Worm (Caenorhabditis elegans) whole organism, L1 larva: Measurements from ENCODE around the gene K12B6.4.

ENCODE experiments used
- C16A3.4 ChIP-seq: fragments of 150-350 bp; optimal IDR thresholded peaks from 2 replicates; lab custom pipeline; 2014; ENCODE audit warnings: missing biosample characterization, missing genetic modification characterization
- aha-1 ChIP-seq: fragments of 150-350 bp; optimal IDR thresholded peaks from 2 replicates; lab custom pipeline; 2014; ENCODE audit warnings: missing biosample characterization, missing genetic modification characterization
- blmp-1 ChIP-seq: fragments of 150-350 bp; optimal IDR thresholded peaks from 2 replicates; lab custom pipeline; 2014; ENCODE audit warnings: missing biosample characterization, missing genetic modification characterization
- ceh-63 ChIP-seq: fragments of 200-800 bp; sonication (Bioruptor generic); optimal IDR thresholded peaks from 2 replicates; lab custom pipeline; 2018; ENCODE audit warnings: mild to moderate bottlenecking, missing genetic modification characterization, missing compliant biosample characterization
- ceh-8 ChIP-seq: fragments of 200-800 bp; sonication (Bioruptor generic); optimal IDR thresholded peaks from 2 replicates; lab custom pipeline; 2018; ENCODE audit warnings: mild to moderate bottlenecking, missing genetic modification characterization, moderate library complexity, missing compliant biosample characterization
- ceh-82 ChIP-seq, 3 experiments: fragments of 150-350 bp in 1 of 3; sonication (generic microtip) in 2 of 3; optimal IDR thresholded peaks; 2 replicates each; lab custom pipeline; 2014 to 2017; ENCODE audit warnings: missing biosample characterization in 3 of 3, missing genetic modification characterization in 3 of 3
- efl-1 ChIP-seq, 4 experiments: fragments of 150-350 bp; optimal IDR thresholded peaks in 3 of 4; peaks in 1 of 4; 1 replicate in 1 of 4; 2 replicates in 3 of 4; lab custom pipeline; 2014; ENCODE audit warnings: missing biosample characterization in 2 of 4, missing genetic modification characterization in 2 of 4, missing genetic modification reagents in 2 of 4
- efl-3 ChIP-seq: fragments of 200-800 bp; sonication (Bioruptor generic); optimal IDR thresholded peaks from 2 replicates; lab custom pipeline; 2018; ENCODE audit warnings: mild to moderate bottlenecking, missing genetic modification characterization, missing compliant biosample characterization
- elt-3 ChIP-seq, 6 experiments: fragments of 150-350 bp in 1 of 6; sonication (generic microtip); optimal IDR thresholded peaks; 2 replicates each; lab custom pipeline; 2017 to 2018; ENCODE audit warnings: missing biosample characterization in 6 of 6, missing genetic modification characterization in 6 of 6, inconsistent platforms in 1 of 6
- fkh-8 ChIP-seq: sonication (generic microtip); optimal IDR thresholded peaks from 2 replicates; lab custom pipeline; 2016; ENCODE audit warnings: mild to moderate bottlenecking, missing genetic modification characterization, missing compliant biosample characterization
- grh-1 ChIP-seq: fragments of 200-800 bp; sonication (Bioruptor generic); IDR thresholded peaks from 2 replicates; pipeline ENCODE4 v1.3.6; 2022; ENCODE audit warnings: missing genetic modification reagents, missing genetic modification characterization, missing compliant biosample characterization
- hlh-17 ChIP-seq: fragments of 200-800 bp; sonication (Bioruptor generic); optimal IDR thresholded peaks from 2 replicates; lab custom pipeline; 2018; ENCODE audit warnings: missing genetic modification characterization, mild to moderate bottlenecking, missing compliant biosample characterization, moderate library complexity, borderline replicate concordance
- hlh-4 ChIP-seq: sonication (generic microtip); optimal IDR thresholded peaks from 2 replicates; lab custom pipeline; 2016; ENCODE audit warnings: mild to moderate bottlenecking, missing genetic modification characterization, missing compliant biosample characterization
- irx-1 ChIP-seq: sonication (generic microtip); optimal IDR thresholded peaks from 2 replicates; lab custom pipeline; 2016; ENCODE audit warnings: missing genetic modification characterization, missing compliant biosample characterization
- lin-14 ChIP-seq: fragments of 200-800 bp; sonication (Bioruptor generic); optimal IDR thresholded peaks from 2 replicates; lab custom pipeline; 2018; ENCODE audit warnings: mild to moderate bottlenecking, missing genetic modification characterization, moderate library complexity, missing compliant biosample characterization
- lin-35 ChIP-seq, 2 experiments: fragments of 150-350 bp; optimal IDR thresholded peaks; 2 replicates each; lab custom pipeline; 2014; ENCODE audit warnings: missing biosample characterization in 2 of 2, missing genetic modification characterization in 2 of 2, missing genetic modification reagents in 2 of 2
- lin-39 ChIP-seq: fragments of 150-350 bp; optimal IDR thresholded peaks from 2 replicates; lab custom pipeline; 2014; ENCODE audit warnings: missing biosample characterization, missing genetic modification reagents, missing genetic modification characterization
- lsy-2 ChIP-seq, 2 experiments: fragments of 150-350 bp; optimal IDR thresholded peaks; 2 replicates each; lab custom pipeline; 2014; ENCODE audit warnings: missing biosample characterization in 2 of 2, missing genetic modification characterization in 2 of 2
- mab-9 ChIP-seq: fragments of 200-800 bp; sonication (Bioruptor generic); IDR thresholded peaks from 2 replicates; pipeline ENCODE4 v1.3.6; 2022; ENCODE audit warnings: missing genetic modification reagents, missing genetic modification characterization, missing compliant biosample characterization
- mdl-1 ChIP-seq, 2 experiments: fragments of 150-350 bp; optimal IDR thresholded peaks; 2 replicates each; lab custom pipeline; 2014 to 2017; ENCODE audit warnings: missing biosample characterization in 2 of 2, missing genetic modification characterization in 2 of 2, inconsistent platforms in 1 of 2
- mep-1 ChIP-seq: fragments of 150-350 bp; optimal IDR thresholded peaks from 2 replicates; lab custom pipeline; 2014; ENCODE audit warnings: missing biosample characterization, missing genetic modification characterization
- nhr-19 ChIP-seq: fragments of 200-800 bp; sonication (Bioruptor generic); conservative IDR thresholded peaks from 2 replicates; pipeline ENCODE4 v1.3.6; 2022; ENCODE audit warnings: missing genetic modification characterization, missing compliant biosample characterization
- nhr-20 ChIP-seq: sonication (generic microtip); optimal IDR thresholded peaks from 2 replicates; lab custom pipeline; 2016; ENCODE audit warnings: mild to moderate bottlenecking, missing genetic modification characterization, missing compliant biosample characterization
- nhr-47 ChIP-seq: sonication (generic microtip); optimal IDR thresholded peaks from 2 replicates; lab custom pipeline; 2016; ENCODE audit warnings: mild to moderate bottlenecking, missing genetic modification characterization, moderate library complexity, missing compliant biosample characterization
- nhr-71 ChIP-seq: sonication (generic microtip); optimal IDR thresholded peaks from 2 replicates; lab custom pipeline; 2016; ENCODE audit warnings: mild to moderate bottlenecking, missing genetic modification characterization, moderate library complexity, missing compliant biosample characterization
- nhr-85 ChIP-seq: sonication (generic microtip); peaks from one replicate; lab custom pipeline; 2016; ENCODE audit warnings: missing genetic modification characterization, inconsistent platforms, missing compliant biosample characterization
- nhr-90 ChIP-seq: sonication (generic microtip); optimal IDR thresholded peaks from 2 replicates; lab custom pipeline; 2016; ENCODE audit warnings: mild to moderate bottlenecking, missing genetic modification characterization, missing compliant biosample characterization; ENCODE audit not compliant: poor library complexity
- pax-3 ChIP-seq: fragments of 200-800 bp; sonication (Bioruptor generic); optimal IDR thresholded peaks from 2 replicates; lab custom pipeline; 2018; ENCODE audit warnings: mild to moderate bottlenecking, missing genetic modification characterization, moderate library complexity, missing compliant biosample characterization
- snpc-4 ChIP-seq: fragments of 150-350 bp; optimal IDR thresholded peaks from 2 replicates; lab custom pipeline; 2014; ENCODE audit warnings: missing biosample characterization, missing genetic modification characterization
- snu-23 ChIP-seq: sonication (generic microtip); optimal IDR thresholded peaks from 2 replicates; lab custom pipeline; 2016; ENCODE audit warnings: missing genetic modification characterization, missing compliant biosample characterization
- sox-4 ChIP-seq: sonication (generic microtip); optimal IDR thresholded peaks from 2 replicates; lab custom pipeline; 2016; ENCODE audit warnings: missing genetic modification characterization, missing compliant biosample characterization
- sptf-1 ChIP-seq: fragments of 150-350 bp; optimal IDR thresholded peaks from 2 replicates; lab custom pipeline; 2014; ENCODE audit warnings: missing biosample characterization, missing genetic modification characterization
- sup-37 ChIP-seq: fragments of 200-800 bp; sonication (Bioruptor generic); optimal IDR thresholded peaks from 2 replicates; lab custom pipeline; 2018; ENCODE audit warnings: mild to moderate bottlenecking, missing genetic modification characterization, missing compliant biosample characterization
- tbx-2 ChIP-seq: sonication (generic microtip); optimal IDR thresholded peaks from 2 replicates; lab custom pipeline; 2016; ENCODE audit warnings: missing genetic modification characterization, missing compliant biosample characterization
- unc-30 ChIP-seq: sonication (generic microtip); optimal IDR thresholded peaks from 2 replicates; lab custom pipeline; 2017; ENCODE audit warnings: missing biosample characterization, missing genetic modification characterization
- unc-98 ChIP-seq: fragments of 200-800 bp; sonication (Bioruptor generic); IDR thresholded peaks from 2 replicates; pipeline ENCODE4 v1.3.6; 2022; ENCODE audit warnings: missing genetic modification characterization, missing compliant biosample characterization
- ztf-11 ChIP-seq, 2 experiments: sonication (generic microtip); optimal IDR thresholded peaks; 2 replicates each; lab custom pipeline; 2016 to 2017; ENCODE audit warnings: missing genetic modification characterization in 2 of 2, missing biosample characterization in 1 of 2, missing compliant biosample characterization in 1 of 2

The K12B6.4 gene

DNA sequence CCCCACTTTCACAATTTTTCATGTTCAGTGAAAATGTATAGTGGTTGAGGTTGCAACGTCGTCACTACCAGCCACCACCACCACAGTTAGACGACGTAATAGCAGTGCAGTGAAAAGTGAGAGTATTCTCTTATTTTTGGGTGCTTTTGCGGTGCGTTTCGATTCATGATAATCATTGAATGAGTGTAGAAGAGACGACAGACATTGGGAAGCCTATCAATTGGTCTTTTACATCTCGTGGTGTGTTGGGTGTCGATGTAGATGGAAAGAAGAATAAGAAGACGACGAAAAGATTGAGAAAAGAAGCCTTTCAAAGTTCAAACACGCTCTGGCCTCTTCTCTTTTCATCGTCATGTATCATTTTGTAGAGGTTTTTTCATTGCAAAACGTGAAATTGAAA is 41.2 kb downstream of the K12B6.4 start (continued):
- TF ChIP-seq nhr-47 (peak; percentile 53), ceh-63 (GFP tag; lab: Kevin White, UChicago) (no peak), grh-1 (GFP tag; lab: Robert Waterston, UW) (peak; percentile 55), mdl-1 (tag; optimal IDR thresholded peaks at IDR 0.05; lab: Kevin White, UChicago) (peak in 1 of 2 experiments; percentile 54), nhr-19 (GFP tag; lab: Robert Waterston, UW) (peak; percentile 33), snpc-4 (no peak), unc-30 (no peak), hlh-17 (GFP tag; lab: Kevin White, UChicago) (no peak), pax-3 (tag; lab: Kevin White, UChicago) (peak; percentile 40), ceh-82 (tag; optimal IDR thresholded peaks at IDR 0.05; lab: Kevin White, UChicago) (no peak), sup-37 (GFP tag; lab: Kevin White, UChicago) (no peak), aha-1 (tag; lab: Kevin White, UChicago) (no peak), sox-4 (tag; lab: Kevin White, UChicago) (no peak), efl-1 (optimal IDR thresholded peaks at IDR 0.05; lab: Kevin White, UChicago) (peak in 1 of 2 experiments; percentile 0), efl-1 (GFP tag; optimal IDR thresholded peaks at IDR 0.05 in 1 of 2; lab: Kevin White, UChicago) (peak in 1 of 2 experiments; percentile 93), hlh-4 (tag; lab: Kevin White, UChicago) (no peak), tbx-2 (peak; percentile 38)

DNA sequence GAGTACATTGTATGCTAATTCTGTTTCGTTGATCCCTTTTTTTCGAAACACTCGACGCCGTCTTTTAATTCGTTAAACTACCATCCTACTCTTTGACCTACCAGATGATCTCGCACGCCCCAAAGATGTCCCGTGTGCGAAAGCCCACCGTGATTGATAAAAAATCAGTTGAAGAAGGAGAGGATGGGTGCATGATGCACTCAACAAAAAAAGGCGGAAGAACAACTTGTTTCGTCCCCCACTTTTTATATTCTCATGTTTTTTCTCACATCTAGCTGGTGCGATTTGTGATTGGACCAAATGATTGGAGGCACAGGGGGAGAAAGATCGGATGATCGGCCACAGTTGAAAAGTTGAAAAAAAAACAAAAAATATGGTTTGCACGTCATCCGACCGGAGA is 42.7 kb downstream of the K12B6.4 start:
- no peak for TF ChIP-seq snpc-4
- TF ChIP-seq nhr-71 (tag; lab: Kevin White, UChicago), result peak; percentile 53
- 0 out of 2 replicates have a peak, but pooled peaks have one; percentile 23 for TF ChIP-seq grh-1 (GFP tag; lab: Robert Waterston, UW)
- TF ChIP-seq blmp-1 (tag; lab: Kevin White, UChicago), result peak; percentile 70
- TF ChIP-seq efl-3 (GFP tag; lab: Kevin White, UChicago), result no peak
- TF ChIP-seq snu-23, result peak; percentile 35
- peak; percentile 57 for TF ChIP-seq lin-14 (GFP tag; lab: Kevin White, UChicago)
- TF ChIP-seq mab-9 (GFP tag; lab: Robert Waterston, UW), result no peak
- no peak for TF ChIP-seq nhr-90 (tag; lab: Kevin White, UChicago)
- TF ChIP-seq nhr-20 (tag; lab: Kevin White, UChicago), result peak; percentile 73
- no peak for TF ChIP-seq hlh-4 (tag; lab: Kevin White, UChicago)
- no peak for TF ChIP-seq ceh-63 (GFP tag; lab: Kevin White, UChicago)
- no peak for TF ChIP-seq irx-1 (tag; lab: Kevin White, UChicago)
- no peak for TF ChIP-seq sptf-1 (tag; lab: Kevin White, UChicago)
- TF ChIP-seq nhr-47, result peak; percentile 3
- no peak for TF ChIP-seq pax-3 (tag; lab: Kevin White, UChicago)
- TF ChIP-seq tbx-2, result peak; percentile 56
- TF ChIP-seq lin-35 (GFP tag; optimal IDR thresholded peaks at IDR 0.05; lab: Kevin White, UChicago), result peak in 1 of 2 experiments; percentile 20
- TF ChIP-seq mep-1 (tag; lab: Kevin White, UChicago), result no peak
- TF ChIP-seq nhr-19 (GFP tag; lab: Robert Waterston, UW), result peak; percentile 16; the same call in 1 of the 2 replicates
- TF ChIP-seq C16A3.4 (tag; lab: Kevin White, UChicago), result peak; percentile 11
- TF ChIP-seq ceh-8 (GFP tag; lab: Kevin White, UChicago), result no peak
- no peak for TF ChIP-seq fkh-8 (tag; lab: Kevin White, UChicago)
- peak in 1 of 2 experiments; percentile 7 for TF ChIP-seq lsy-2 (tag; optimal IDR thresholded peaks at IDR 0.05; lab: Kevin White, UChicago)
- TF ChIP-seq lin-39 (tag; lab: Kevin White, UChicago), result no peak
- peak; percentile 91 for TF ChIP-seq nhr-85
- TF ChIP-seq ztf-11 (tag; optimal IDR thresholded peaks at IDR 0.05; lab: Kevin White, UChicago), result no peak
- peak in 4 of 6 experiments; percentile 40 to 79 (median 62) for TF ChIP-seq elt-3 (tag; optimal IDR thresholded peaks at IDR 0.05; lab: Kevin White, UChicago)
- TF ChIP-seq mdl-1 (tag; optimal IDR thresholded peaks at IDR 0.05; lab: Kevin White, UChicago), result peak in 1 of 2 experiments; percentile 30
- TF ChIP-seq unc-98 (GFP tag; lab: Robert Waterston, UW), result no peak
